Worm (Caenorhabditis elegans) whole organism, late embryonic: Measurements from ENCODE around the gene lipl-8.
"Not testable (repeated sequence)": the region's sequence is repeated elsewhere in the genome, so short reads cannot be mapped to it uniquely, and the experiment has no call there.

Experiments used
- K09A11.1 ChIP-seq: sonication (generic microtip); optimal IDR thresholded peaks from 2 replicates; lab custom pipeline; 2017; ENCODE audit warnings: antibody characterized with exemption, mild to moderate bottlenecking, missing genetic modification characterization, missing compliant biosample characterization; ENCODE audit not compliant: insufficient read depth
- T23F11.4 ChIP-seq: fragments of 200-800 bp; sonication (Bioruptor generic); optimal IDR thresholded peaks from 2 replicates; lab custom pipeline; 2018; ENCODE audit warnings: mild to moderate bottlenecking, missing genetic modification characterization, missing compliant biosample characterization
- ama-1 ChIP-seq: fragments of 150-350 bp; optimal IDR thresholded peaks from 2 replicates; lab custom pipeline; 2014
- ceh-14 ChIP-seq: sonication (generic microtip); optimal IDR thresholded peaks from 2 replicates; lab custom pipeline; 2016; ENCODE audit warnings: missing genotype, missing genetic modification characterization, missing compliant biosample characterization
- ceh-18 ChIP-seq: sonication (generic microtip); optimal IDR thresholded peaks from 2 replicates; lab custom pipeline; 2016; ENCODE audit warnings: missing genetic modification characterization, missing compliant biosample characterization
- ceh-19 ChIP-seq: fragments of 200-800 bp; sonication (Bioruptor generic); optimal IDR thresholded peaks from 2 replicates; lab custom pipeline; 2018; ENCODE audit warnings: mild to moderate bottlenecking, missing genetic modification characterization, missing compliant biosample characterization
- ceh-2 ChIP-seq: sonication (generic microtip); optimal IDR thresholded peaks from 2 replicates; lab custom pipeline; 2016; ENCODE audit warnings: missing genotype, missing genetic modification characterization, missing compliant biosample characterization
- ceh-22 ChIP-seq: sonication (generic microtip); optimal IDR thresholded peaks from 2 replicates; lab custom pipeline; 2017; ENCODE audit warnings: missing biosample characterization, missing genetic modification characterization
- ceh-24 ChIP-seq: sonication (generic microtip); optimal IDR thresholded peaks from 2 replicates; lab custom pipeline; 2016; ENCODE audit warnings: mild to moderate bottlenecking, missing genetic modification characterization, missing compliant biosample characterization
- ceh-30 ChIP-seq: fragments of 150-350 bp; optimal IDR thresholded peaks from 2 replicates; lab custom pipeline; 2014; ENCODE audit warnings: missing biosample characterization, missing genetic modification characterization
- ceh-31 ChIP-seq: sonication (generic microtip); optimal IDR thresholded peaks from 2 replicates; lab custom pipeline; 2016; ENCODE audit warnings: missing genetic modification characterization, missing compliant biosample characterization
- ceh-45 ChIP-seq: fragments of 200-800 bp; sonication (Bioruptor generic); IDR thresholded peaks from 2 replicates; pipeline ENCODE4 v1.3.6; 2022; ENCODE audit warnings: missing genetic modification reagents, missing genetic modification characterization, missing compliant biosample characterization
- ceh-9 ChIP-seq: sonication (generic microtip); optimal IDR thresholded peaks from 2 replicates; lab custom pipeline; 2016; ENCODE audit warnings: mild to moderate bottlenecking, missing genetic modification characterization, inconsistent platforms, missing compliant biosample characterization
- dmd-4 ChIP-seq: sonication (generic microtip); optimal IDR thresholded peaks from 2 replicates; lab custom pipeline; 2016; ENCODE audit warnings: borderline replicate concordance, missing genetic modification characterization, missing compliant biosample characterization
- dve-1 ChIP-seq: sonication (generic microtip); optimal IDR thresholded peaks from 2 replicates; lab custom pipeline; 2017; ENCODE audit warnings: antibody characterized with exemption, mild to moderate bottlenecking, missing genetic modification characterization, missing compliant biosample characterization
- elt-2 ChIP-seq: sonication (generic microtip); optimal IDR thresholded peaks from 2 replicates; lab custom pipeline; 2016; ENCODE audit warnings: missing genetic modification reagents, missing genetic modification characterization, missing compliant biosample characterization
- eyg-1 ChIP-seq: sonication (generic microtip); optimal IDR thresholded peaks from 2 replicates; lab custom pipeline; 2016; ENCODE audit warnings: missing genotype, missing genetic modification characterization, missing compliant biosample characterization
- hlh-8 ChIP-seq: sonication (generic microtip); optimal IDR thresholded peaks from 2 replicates; lab custom pipeline; 2016; ENCODE audit warnings: missing genotype, missing genetic modification characterization, missing compliant biosample characterization
- lim-6 ChIP-seq: sonication (generic microtip); optimal IDR thresholded peaks from 2 replicates; lab custom pipeline; 2016; ENCODE audit warnings: missing genetic modification characterization, missing compliant biosample characterization
- mec-3 ChIP-seq: sonication (generic microtip); optimal IDR thresholded peaks from 2 replicates; lab custom pipeline; 2016; ENCODE audit warnings: borderline replicate concordance, missing genetic modification characterization, missing compliant biosample characterization
- nfya-1 ChIP-seq: sonication (generic microtip); optimal IDR thresholded peaks from 2 replicates; lab custom pipeline; 2017; ENCODE audit warnings: missing genetic modification characterization, mild to moderate bottlenecking, missing compliant biosample characterization, antibody characterized with exemption, moderate library complexity
- npax-4 ChIP-seq: sonication (generic microtip); optimal IDR thresholded peaks from 2 replicates; lab custom pipeline; 2016; ENCODE audit warnings: missing genetic modification characterization, missing compliant biosample characterization
- odd-2 ChIP-seq: sonication (generic microtip); optimal IDR thresholded peaks from 2 replicates; lab custom pipeline; 2017; ENCODE audit warnings: antibody characterized with exemption, mild to moderate bottlenecking, missing genetic modification characterization, missing compliant biosample characterization
- pha-2 ChIP-seq: sonication (generic microtip); optimal IDR thresholded peaks from 2 replicates; lab custom pipeline; 2017; ENCODE audit warnings: mild to moderate bottlenecking, missing genetic modification characterization, missing compliant biosample characterization
- pha-4 ChIP-seq: fragments of 150-350 bp; optimal IDR thresholded peaks from 2 replicates; lab custom pipeline; 2018; ENCODE audit warnings: missing biosample characterization, missing genetic modification reagents, missing genetic modification characterization
- rnt-1 ChIP-seq: sonication (generic microtip); optimal IDR thresholded peaks from 2 replicates; lab custom pipeline; 2016; ENCODE audit warnings: missing genetic modification characterization, missing compliant biosample characterization
- sox-2 ChIP-seq: fragments of 200-800 bp; sonication (Bioruptor generic); IDR thresholded peaks from 2 replicates; pipeline ENCODE4 v1.3.6; 2022; ENCODE audit warnings: missing genetic modification reagents, missing genetic modification characterization, missing compliant biosample characterization
- syd-9 ChIP-seq: sonication (generic microtip); optimal IDR thresholded peaks from 2 replicates; lab custom pipeline; 2016; ENCODE audit warnings: mild to moderate bottlenecking, missing genetic modification characterization, moderate library complexity, missing compliant biosample characterization
- tbx-7 ChIP-seq: sonication (generic microtip); optimal IDR thresholded peaks from 2 replicates; lab custom pipeline; 2016; ENCODE audit warnings: missing genotype, missing genetic modification characterization, missing compliant biosample characterization
- unc-3 ChIP-seq, 2 experiments: fragments of 200-800 bp in 1 of 2; sonication (Bioruptor generic) in 1 of 2; sonication (generic microtip) in 1 of 2; conservative IDR thresholded peaks in 1 of 2; optimal IDR thresholded peaks in 1 of 2; 2 replicates each; pipeline versions ENCODE4 v1.3.6 to Lab custom; 2016 to 2022; ENCODE audit warnings: missing compliant biosample characterization in 2 of 2, missing genetic modification characterization in 2 of 2, missing genetic modification reagents in 1 of 2
- unc-86 ChIP-seq: sonication (generic microtip); optimal IDR thresholded peaks from 2 replicates; lab custom pipeline; 2016; ENCODE audit warnings: missing genetic modification characterization, missing compliant biosample characterization

The lipl-8 gene

ce11 chrV:14773048-14773447 lies 24.5 kb upstream of the lipl-8 start, which contains the start of gene haf-7:
Gene haf-7 (plus strand): TSS chrV:14773258.
- TF ChIP-seq ceh-31 (no peak), ceh-45 (no peak), tbx-7 (tag; lab: Kevin White, UChicago) (no peak), elt-2 (tag; lab: Kevin White, UChicago) (peak; percentile 14)

- TF ChIP-seq ceh-22 (no peak), ceh-2 (no peak), ceh-18 (no peak), ceh-9 (tag; lab: Kevin White, UChicago) (no peak), pha-4 (tag; lab: Kevin White, UChicago) (no peak), ama-1 (lab: Kevin White, UChicago) (no peak), lim-6 (tag; lab: Kevin White, UChicago) (no peak), eyg-1 (tag; lab: Kevin White, UChicago) (no peak), sox-2 (GFP tag; lab: Robert Waterston, UW) (no peak), hlh-8 (tag; lab: Kevin White, UChicago) (no peak), syd-9 (tag; lab: Kevin White, UChicago) (no peak), ceh-24 (no peak), mec-3 (tag; lab: Kevin White, UChicago) (no peak), nfya-1 (tag; lab: Kevin White, UChicago) (no peak)
Measured at ce11 chrV:14763582-14763981, 15.1 kb upstream of the lipl-8 start.

ce11 chrV:14762563-14762962 lies 14.1 kb upstream of the lipl-8 start:
- TF ChIP-seq unc-86 (tag; lab: Kevin White, UChicago): no peak
- TF ChIP-seq odd-2: no peak
- TF ChIP-seq ceh-30 (tag; lab: Kevin White, UChicago): no peak
- TF ChIP-seq, all 69 proteins: peak for 0

ce11 chrV:14750357-14750756 lies 1.8 kb upstream of the lipl-8 start, which contains the start of gene nspa-10:
Gene nspa-10 (minus strand): TSS chrV:14750457.
- TF ChIP-seq npax-4; K09A11.1 (tag; lab: Kevin White, UChicago); ceh-14 (tag; lab: Kevin White, UChicago): not testable (repeated sequence)

ce11 chrV:14746975-14747374 lies 1.5 kb downstream of the lipl-8 start:
- TF ChIP-seq T23F11.4 (GFP tag; lab: Kevin White, UChicago): no peak
- no peak for TF ChIP-seq rnt-1 (tag; lab: Kevin White, UChicago)
- no peak for TF ChIP-seq ceh-19 (GFP tag; lab: Kevin White, UChicago)
- TF ChIP-seq ceh-22: no peak
- no peak for TF ChIP-seq ceh-18
- TF ChIP-seq unc-3 (GFP tag; conservative IDR thresholded peaks at IDR 0.05; lab: Robert Waterston, UW): no peak
- TF ChIP-seq unc-3 (tag; optimal IDR thresholded peaks at IDR 0.05; lab: Kevin White, UChicago): no peak

- TF ChIP-seq pha-4 (tag; lab: Kevin White, UChicago) (no peak), pha-2 (tag; lab: Kevin White, UChicago) (no peak), dve-1 (peak; percentile 2), dmd-4 (tag; lab: Kevin White, UChicago) (no peak), ama-1 (lab: Kevin White, UChicago) (no peak), ceh-31 (no peak), unc-86 (tag; lab: Kevin White, UChicago) (no peak), rnt-1 (tag; lab: Kevin White, UChicago) (no peak)
Measured at ce11 chrV:14744824-14745223, 3.7 kb downstream of the lipl-8 start.
